Fruit fly (Drosophila melanogaster) whole organism, embryonic: ENCODE measurements around the gene CG9166.

Experiments used
- Antp ChIP-seq: fragments of 200-800 bp; sonication (Bioruptor generic); optimal IDR thresholded peaks from 3 replicates; lab custom pipeline; 2016; ENCODE audit warnings: missing biosample characterization, missing genetic modification characterization
- Atf6 ChIP-seq: fragments of 200-800 bp; sonication (Bioruptor generic); IDR thresholded peaks from 2 replicates; pipeline ENCODE4 v1.3.6; 2022; ENCODE audit warnings: missing biosample characterization, missing genetic modification characterization
- CG10209 ChIP-seq: fragments of 200-800 bp; sonication (Bioruptor generic); optimal IDR thresholded peaks from 3 replicates; lab custom pipeline; 2017; ENCODE audit warnings: missing biosample characterization, mild to moderate bottlenecking, missing genetic modification characterization, missing genetic modification reagents
- CG10543 ChIP-seq: fragments of 200-800 bp; sonication (Bioruptor generic); optimal IDR thresholded peaks from 3 replicates; lab custom pipeline; 2017; ENCODE audit warnings: missing biosample characterization, mild to moderate bottlenecking, missing genetic modification characterization, moderate library complexity
- CG11696 ChIP-seq: fragments of 200-800 bp; sonication (Bioruptor generic); IDR thresholded peaks from 2 replicates; pipeline ENCODE4 v1.3.6; 2022; ENCODE audit warnings: missing biosample characterization, missing genetic modification characterization
- CG12942 ChIP-seq: fragments of 200-800 bp; sonication (Bioruptor generic); optimal IDR thresholded peaks from 3 replicates; lab custom pipeline; 2016; ENCODE audit warnings: missing biosample characterization, missing genetic modification characterization
- CG13123 ChIP-seq: fragments of 200-800 bp; sonication (Bioruptor generic); optimal IDR thresholded peaks from 2 replicates; lab custom pipeline; 2016; ENCODE audit warnings: missing biosample characterization, missing genetic modification characterization
- CG13424 ChIP-seq: fragments of 200-800 bp; sonication (Bioruptor generic); optimal IDR thresholded peaks from 2 replicates; lab custom pipeline; 2019; ENCODE audit warnings: missing biosample characterization, mild to moderate bottlenecking, missing genetic modification characterization, moderate library complexity
- CG13624 ChIP-seq: fragments of 200-800 bp; sonication (Bioruptor generic); optimal IDR thresholded peaks from 2 replicates; lab custom pipeline; 2016; ENCODE audit warnings: missing biosample characterization, missing genetic modification characterization
- CG15073 ChIP-seq: fragments of 200-800 bp; sonication (Bioruptor generic); optimal IDR thresholded peaks from 2 replicates; lab custom pipeline; 2016; ENCODE audit warnings: missing biosample characterization, missing genetic modification characterization
- CG1792 ChIP-seq: fragments of 200-800 bp; sonication (Bioruptor generic); optimal IDR thresholded peaks from 2 replicates; lab custom pipeline; 2016; ENCODE audit warnings: missing biosample characterization, missing genetic modification characterization
- CG18011 ChIP-seq: fragments of 200-800 bp; sonication (Bioruptor generic); optimal IDR thresholded peaks from 2 replicates; lab custom pipeline; 2017; ENCODE audit warnings: missing biosample characterization, missing genetic modification characterization, mild to moderate bottlenecking, moderate library complexity, missing genotype
- CG2116 ChIP-seq: fragments of 200-800 bp; sonication (Bioruptor generic); optimal IDR thresholded peaks from 3 replicates; lab custom pipeline; 2018; ENCODE audit warnings: missing biosample characterization, mild to moderate bottlenecking, missing genetic modification characterization
- CG3281 ChIP-seq: fragments of 200-800 bp; sonication (Bioruptor generic); optimal IDR thresholded peaks from 3 replicates; lab custom pipeline; 2017; ENCODE audit warnings: missing biosample characterization, mild to moderate bottlenecking, missing genetic modification characterization
- CG33557 ChIP-seq: fragments of 200-800 bp; sonication (Bioruptor generic); optimal IDR thresholded peaks from 2 replicates; lab custom pipeline; 2019; ENCODE audit warnings: missing biosample characterization, mild to moderate bottlenecking, missing genetic modification characterization, moderate library complexity
- CG43689 ChIP-seq: fragments of 200-800 bp; sonication (Bioruptor generic); IDR thresholded peaks from 2 replicates; pipeline ENCODE4 v1.3.6; 2022; ENCODE audit warnings: missing biosample characterization, missing genetic modification characterization
- CG4424 ChIP-seq: fragments of 200-800 bp; sonication (Bioruptor generic); optimal IDR thresholded peaks from 3 replicates; lab custom pipeline; 2016; ENCODE audit warnings: missing biosample characterization, missing genetic modification characterization
- CG4854 ChIP-seq: fragments of 200-800 bp; sonication (Bioruptor generic); optimal IDR thresholded peaks from 2 replicates; lab custom pipeline; 2016; ENCODE audit warnings: missing biosample characterization, missing genetic modification characterization, inconsistent platforms
- CG6272 ChIP-seq: fragments of 200-800 bp; sonication (Bioruptor generic); IDR thresholded peaks from 2 replicates; pipeline ENCODE4 v1.3.6; 2022; ENCODE audit warnings: missing biosample characterization, missing genetic modification characterization
- CG7963 ChIP-seq: fragments of 200-800 bp; sonication (Bioruptor generic); IDR thresholded peaks from 3 replicates; pipeline ENCODE4 v1.3.6; 2022; ENCODE audit warnings: missing biosample characterization, missing genetic modification characterization; ENCODE audit not compliant: partially characterized antibody
- CG8944 ChIP-seq: fragments of 200-800 bp; sonication (Bioruptor generic); optimal IDR thresholded peaks from 3 replicates; lab custom pipeline; 2016; ENCODE audit warnings: missing biosample characterization, missing genetic modification characterization
- CHES-1-like ChIP-seq: fragments of 200-800 bp; sonication (Bioruptor generic); optimal IDR thresholded peaks from 2 replicates; lab custom pipeline; 2016; ENCODE audit warnings: missing biosample characterization, missing genetic modification characterization
- CoRest ChIP-seq: fragments of 200-800 bp; sonication (Bioruptor generic); optimal IDR thresholded peaks from 3 replicates; lab custom pipeline; 2018; ENCODE audit warnings: missing biosample characterization, mild to moderate bottlenecking, missing genetic modification characterization, moderate library complexity
- Dad ChIP-seq: fragments of 200-800 bp; sonication (Bioruptor generic); optimal IDR thresholded peaks from 3 replicates; lab custom pipeline; 2016; ENCODE audit warnings: missing biosample characterization, missing genetic modification characterization
- Dip2 ChIP-seq: fragments of 200-800 bp; sonication (Bioruptor generic); IDR thresholded peaks from 2 replicates; pipeline ENCODE4 v1.3.6; 2022; ENCODE audit warnings: missing biosample characterization, missing genetic modification characterization
- Dip3 ChIP-seq: fragments of 200-800 bp; sonication (Bioruptor generic); optimal IDR thresholded peaks from 3 replicates; lab custom pipeline; 2016; ENCODE audit warnings: missing biosample characterization, missing genetic modification characterization
- Dp ChIP-seq: fragments of 200-800 bp; sonication (Bioruptor generic); optimal IDR thresholded peaks from 2 replicates; lab custom pipeline; 2018; ENCODE audit warnings: missing biosample characterization, mild to moderate bottlenecking, missing genetic modification characterization, moderate library complexity
- GATAe ChIP-seq: fragments of 200-800 bp; sonication (Bioruptor generic); conservative IDR thresholded peaks from 2 replicates; pipeline ENCODE4 v1.3.6; 2022; ENCODE audit warnings: missing biosample characterization, missing genetic modification characterization
- HmgD ChIP-seq: fragments of 200-800 bp; sonication (Bioruptor generic); optimal IDR thresholded peaks from 3 replicates; lab custom pipeline; 2016; ENCODE audit warnings: missing biosample characterization, missing genetic modification characterization
- HmgZ ChIP-seq: fragments of 200-800 bp; sonication (Bioruptor generic); optimal IDR thresholded peaks from 2 replicates; lab custom pipeline; 2018; ENCODE audit warnings: missing biosample characterization, mild to moderate bottlenecking, missing genetic modification characterization
- Hmr ChIP-seq: fragments of 200-800 bp; sonication (Bioruptor generic); optimal IDR thresholded peaks from 3 replicates; lab custom pipeline; 2017; ENCODE audit warnings: mild to moderate bottlenecking, missing biosample characterization, missing genetic modification reagents, missing genetic modification characterization
- Opbp ChIP-seq: fragments of 200-800 bp; sonication (Bioruptor generic); IDR thresholded peaks from 3 replicates; pipeline ENCODE4 v1.3.6; 2022; ENCODE audit warnings: missing biosample characterization, missing genetic modification characterization; ENCODE audit not compliant: partially characterized antibody
- Sry-β ChIP-seq: fragments of 200-800 bp; sonication (Bioruptor generic); optimal IDR thresholded peaks from 2 replicates; lab custom pipeline; 2018; ENCODE audit warnings: missing biosample characterization, mild to moderate bottlenecking, missing genetic modification characterization, moderate library complexity
- croc ChIP-seq: fragments of 200-800 bp; sonication (Bioruptor generic); conservative IDR thresholded peaks from 3 replicates; pipeline ENCODE4 v1.3.6; 2022; ENCODE audit warnings: missing biosample characterization, missing genetic modification characterization
- disco-r ChIP-seq: fragments of 200-800 bp; sonication (Bioruptor generic); optimal IDR thresholded peaks from 2 replicates; lab custom pipeline; 2016; ENCODE audit warnings: missing biosample characterization, missing genetic modification characterization
- gem ChIP-seq: fragments of 200-800 bp; sonication (Bioruptor generic); optimal IDR thresholded peaks from 2 replicates; lab custom pipeline; 2019; ENCODE audit warnings: missing biosample characterization, mild to moderate bottlenecking, missing genetic modification characterization, moderate library complexity
- gfzf ChIP-seq: fragments of 200-800 bp; sonication (Bioruptor generic); optimal IDR thresholded peaks from 2 replicates; lab custom pipeline; 2016; ENCODE audit warnings: missing biosample characterization, mild to moderate bottlenecking, missing genetic modification characterization, moderate library complexity
- kah ChIP-seq: fragments of 200-800 bp; sonication (Bioruptor generic); optimal IDR thresholded peaks from 2 replicates; lab custom pipeline; 2018; ENCODE audit warnings: missing biosample characterization, mild to moderate bottlenecking, missing genetic modification characterization
- otp ChIP-seq: fragments of 200-800 bp; sonication (Bioruptor generic); IDR thresholded peaks from 3 replicates; pipeline ENCODE4, ENCODE4 v1.3.6; 2022; ENCODE audit warnings: missing biosample characterization, missing genetic modification characterization
- peb ChIP-seq: fragments of 200-800 bp; sonication (Bioruptor generic); IDR thresholded peaks from 2 replicates; pipeline ENCODE4 v1.3.6; 2022; ENCODE audit warnings: missing biosample characterization, missing genetic modification characterization
- pho ChIP-seq: fragments of 200-800 bp; sonication (Bioruptor generic); optimal IDR thresholded peaks from 2 replicates; lab custom pipeline; 2016; ENCODE audit warnings: missing biosample characterization, missing genetic modification characterization
- pita ChIP-seq: fragments of 200-800 bp; sonication (Bioruptor generic); optimal IDR thresholded peaks from 2 replicates; lab custom pipeline; 2017; ENCODE audit warnings: missing biosample characterization, mild to moderate bottlenecking, missing genetic modification characterization
- pnt ChIP-seq: fragments of 200-800 bp; sonication (Bioruptor generic); optimal IDR thresholded peaks from 3 replicates; lab custom pipeline; 2016; ENCODE audit warnings: missing biosample characterization, missing genetic modification characterization
- pros ChIP-seq: fragments of 200-800 bp; sonication (Bioruptor generic); optimal IDR thresholded peaks from 3 replicates; lab custom pipeline; 2019; ENCODE audit warnings: missing biosample characterization, mild to moderate bottlenecking, missing genetic modification characterization, moderate library complexity
- row ChIP-seq: fragments of 200-800 bp; sonication (Bioruptor generic); IDR thresholded peaks from 3 replicates; pipeline ENCODE4 v1.3.6; 2022; ENCODE audit warnings: missing biosample characterization, missing genetic modification characterization
- scrt ChIP-seq: fragments of 200-800 bp; sonication (Bioruptor generic); optimal IDR thresholded peaks from 2 replicates; lab custom pipeline; 2018; ENCODE audit warnings: missing biosample characterization, mild to moderate bottlenecking, missing genetic modification characterization, moderate library complexity
- sens-2 ChIP-seq: fragments of 200-800 bp; sonication (Bioruptor generic); IDR thresholded peaks from 2 replicates; pipeline ENCODE4 v1.3.6; 2022; ENCODE audit warnings: missing biosample characterization, missing genetic modification characterization
- sim ChIP-seq: fragments of 200-800 bp; sonication (Bioruptor generic); IDR thresholded peaks from 2 replicates; pipeline ENCODE4 v1.3.6; 2022; ENCODE audit warnings: missing biosample characterization, missing genetic modification characterization
- sima ChIP-seq: fragments of 200-800 bp; sonication (Bioruptor generic); optimal IDR thresholded peaks from 2 replicates; lab custom pipeline; 2016; ENCODE audit warnings: missing biosample characterization, missing genetic modification characterization
- sisA ChIP-seq: fragments of 200-800 bp; sonication (Bioruptor generic); IDR thresholded peaks from 2 replicates; pipeline ENCODE4 v1.3.6; 2022; ENCODE audit warnings: missing biosample characterization, missing genetic modification characterization
- sna ChIP-seq: fragments of 200-800 bp; sonication (Bioruptor generic); IDR thresholded peaks from 2 replicates; pipeline ENCODE4 v1.3.6; 2022; ENCODE audit warnings: missing biosample characterization, missing genetic modification characterization; ENCODE audit not compliant: partially characterized antibody
- tup ChIP-seq: fragments of 200-800 bp; sonication (Bioruptor generic); optimal IDR thresholded peaks from 2 replicates; lab custom pipeline; 2016; ENCODE audit warnings: missing biosample characterization, mild to moderate bottlenecking, missing genetic modification characterization, moderate library complexity

Gene CG9166

dm6 chr3L:1329724-1330123 is 21.2 kb upstream of the CG9166 start, which contains the start of gene ND-ACP:
TSS of gene ND-ACP (plus strand) at chr3L:1329949.
- TF ChIP-seq CG13624 (GFP tag; lab: Kevin White, UChicago) (no peak), peb (no peak), sisA (GFP tag; lab: Robert Waterston, UW) (no peak), Antp (no peak), CG8944 (no peak), pho (GFP tag; lab: Kevin White, UChicago) (no peak), GATAe (no peak), disco-r (no peak), sima (GFP tag; lab: Kevin White, UChicago) (no peak), CG13123 (GFP tag; lab: Kevin White, UChicago) (no peak), CG33557 (GFP tag; lab: Kevin White, UChicago) (no peak), row (GFP tag; lab: Robert Waterston, UW) (peak; percentile 10; the same call in 1 of the 3 replicates), Sry-β (GFP tag; lab: Kevin White, UChicago) (no peak), sna (no peak), CG11696 (GFP tag; lab: Robert Waterston, UW) (no peak), CG10543 (GFP tag; lab: Kevin White, UChicago) (no peak), CG2116 (GFP tag; lab: Kevin White, UChicago) (peak; percentile 79), Atf6 (no peak), otp (GFP tag; lab: Robert Waterston, UW) (no peak), CHES-1-like (GFP tag; lab: Kevin White, UChicago) (no peak), kah (GFP tag; lab: Kevin White, UChicago) (no peak), HmgD (GFP tag; lab: Kevin White, UChicago) (no peak), pnt (no peak), sim (GFP tag; lab: Robert Waterston, UW) (no peak), CG7963 (GFP tag; lab: Robert Waterston, UW) (no peak), CG3281 (GFP tag; lab: Kevin White, UChicago) (no peak), pros (GFP tag; lab: Kevin White, UChicago) (no peak), Dip3 (GFP tag; lab: Kevin White, UChicago) (no peak), CG12942 (GFP tag; lab: Kevin White, UChicago) (no peak), CG6272 (GFP tag; lab: Robert Waterston, UW) (no peak), croc (GFP tag; lab: Robert Waterston, UW) (no peak), sens-2 (GFP tag; lab: Robert Waterston, UW) (no peak), HmgZ (tag; lab: Kevin White, UChicago) (peak; percentile 19), CG43689 (GFP tag; lab: Robert Waterston, UW) (no peak), pita (no peak), CG4854 (GFP tag; lab: Kevin White, UChicago) (no peak), Opbp (GFP tag; lab: Robert Waterston, UW) (no peak), scrt (GFP tag; lab: Kevin White, UChicago) (no peak), gfzf (GFP tag; lab: Kevin White, UChicago) (peak; percentile 77), Hmr (no peak), CoRest (tag; lab: Kevin White, UChicago) (peak; percentile 5), CG13424 (tag; lab: Kevin White, UChicago) (no peak), Dip2 (GFP tag; lab: Robert Waterston, UW) (no peak), CG4424 (no peak), Dad (GFP tag; lab: Kevin White, UChicago) (no peak), gem (tag; lab: Kevin White, UChicago) (no peak), CG18011 (GFP tag; lab: Kevin White, UChicago) (no peak), Dp (peak; percentile 92), CG1792 (GFP tag; lab: Kevin White, UChicago) (no peak), CG15073 (GFP tag; lab: Kevin White, UChicago) (no peak), CG10209 (GFP tag; lab: Kevin White, UChicago) (no peak), tup (GFP tag; lab: Kevin White, UChicago) (no peak)
